Fruit fly (Drosophila melanogaster): Measurements from ENCODE around the gene CG2617.

The CG2617 gene

DNA sequence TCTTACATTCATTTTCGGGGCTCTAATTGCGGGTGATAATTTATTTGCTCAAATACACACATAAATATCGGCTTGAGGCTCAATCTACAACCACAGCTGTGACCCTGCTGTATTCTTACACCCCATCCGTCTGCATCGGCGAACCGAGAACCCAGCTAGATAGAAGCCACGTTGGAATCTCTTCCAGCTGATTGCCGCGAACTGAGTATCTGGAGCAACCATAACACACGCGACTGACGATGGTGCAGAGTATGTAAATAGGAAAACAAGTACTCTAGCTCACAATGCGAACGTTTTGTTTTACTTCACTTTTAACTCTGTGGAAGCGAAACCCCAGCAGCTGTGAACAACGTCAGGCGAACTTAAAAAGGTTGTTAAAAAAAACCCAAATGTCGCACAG is 17.7 kb upstream of the CG2617 start:
- TF ChIP-seq EcR (GFP tag; optimal IDR thresholded peaks at IDR 0.05), result no peak
- TF ChIP-seq usp (GFP tag; optimal IDR thresholded peaks at IDR 0.05), result no peak
- no peak for TF ChIP-seq CG8478 (optimal IDR thresholded peaks at IDR 0.05)
- TF ChIP-seq psq (optimal IDR thresholded peaks at IDR 0.05), result no peak
- TF ChIP-seq pan (optimal IDR thresholded peaks at IDR 0.05), result no peak
- TF ChIP-seq Dll (optimal IDR thresholded peaks at IDR 0.05), result no peak

DNA sequence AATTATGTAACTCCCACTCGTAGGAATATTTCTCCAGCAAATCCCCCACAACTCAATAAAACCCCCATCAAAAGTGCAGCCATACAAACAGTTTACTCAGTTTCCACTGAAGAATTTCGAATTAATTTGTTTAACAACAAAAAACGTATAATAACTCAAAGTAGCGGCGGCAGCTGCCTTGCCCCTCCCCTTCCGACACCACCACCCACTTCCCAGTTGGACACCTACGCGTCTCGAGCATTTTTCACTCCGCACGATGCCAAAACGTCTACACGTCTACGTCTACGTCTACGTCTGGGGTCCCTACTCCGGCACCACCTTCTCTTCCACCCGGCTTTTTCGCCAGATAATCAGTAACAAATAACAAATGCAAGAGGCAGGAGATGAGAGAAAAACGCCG is 11.0 kb upstream of the CG2617 start:
- TF ChIP-seq Dll (optimal IDR thresholded peaks at IDR 0.05), result no peak
- TF ChIP-seq EcR (GFP tag; optimal IDR thresholded peaks at IDR 0.05), result no peak
- no peak for TF ChIP-seq usp (GFP tag; optimal IDR thresholded peaks at IDR 0.05)
- TF ChIP-seq psq (optimal IDR thresholded peaks at IDR 0.05), result no peak
- no peak for TF ChIP-seq pan (optimal IDR thresholded peaks at IDR 0.05)
- TF ChIP-seq CG8478 (optimal IDR thresholded peaks at IDR 0.05), result no peak

DNA sequence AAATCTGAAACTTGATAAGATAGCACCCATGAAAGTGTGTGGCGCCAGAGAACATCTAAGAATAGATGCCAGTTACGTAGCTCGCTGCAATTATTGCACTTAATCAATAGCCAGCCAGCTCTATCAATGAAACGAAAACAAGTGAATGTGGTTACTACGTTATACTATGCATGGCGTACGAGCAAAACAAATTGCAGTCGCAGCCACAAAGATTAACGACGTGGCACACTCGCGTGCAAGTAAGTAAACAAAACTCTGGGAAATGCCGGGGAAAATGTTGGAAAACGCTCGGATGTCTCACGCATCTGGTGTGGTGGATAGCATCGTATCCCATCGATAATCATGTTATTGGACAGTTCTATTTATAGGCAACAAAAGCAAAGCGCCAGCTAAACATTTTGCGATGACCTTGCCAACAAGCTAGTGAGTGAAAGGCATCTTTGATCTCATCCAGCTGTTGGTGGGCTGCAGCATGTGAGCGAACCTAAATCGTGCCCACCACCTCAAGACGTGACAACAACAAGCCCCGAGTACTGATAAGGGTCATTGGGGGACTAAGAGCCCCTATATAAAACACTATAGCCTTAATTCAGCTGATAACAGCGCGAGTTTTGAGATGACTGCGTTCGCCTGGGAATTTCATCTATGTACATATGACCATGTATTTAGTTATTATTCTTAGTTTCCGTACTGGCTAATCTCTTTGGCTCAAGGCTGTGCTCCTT is 8.3 kb upstream of the CG2617 start:
- TF ChIP-seq EcR (GFP tag; optimal IDR thresholded peaks at IDR 0.05) (no peak), psq (optimal IDR thresholded peaks at IDR 0.05) (no peak), usp (GFP tag; optimal IDR thresholded peaks at IDR 0.05) (no peak), pan (optimal IDR thresholded peaks at IDR 0.05) (no peak), CG8478 (optimal IDR thresholded peaks at IDR 0.05) (no peak), Dll (optimal IDR thresholded peaks at IDR 0.05) (no peak)

DNA sequence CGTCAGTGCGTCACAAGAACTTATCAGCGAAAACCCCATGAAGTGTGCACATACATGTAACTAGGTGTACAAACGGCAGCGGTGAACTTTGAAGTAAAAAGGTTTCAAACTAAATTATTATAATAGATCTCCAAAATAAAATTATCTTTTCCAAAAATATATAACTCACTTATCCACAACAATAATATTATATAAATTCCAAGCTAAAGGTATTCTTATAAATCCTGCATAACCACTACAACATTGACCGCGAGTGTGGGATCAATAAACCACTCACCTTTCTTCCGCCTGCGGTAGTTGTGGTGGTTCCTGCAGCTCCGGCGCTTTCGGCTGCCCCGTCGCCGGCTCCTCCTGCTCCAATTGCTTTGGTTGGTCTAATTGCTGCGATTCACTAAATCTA is 7.5 kb upstream of the CG2617 start:
- TF ChIP-seq CG8478 (optimal IDR thresholded peaks at IDR 0.05) (no peak), EcR (GFP tag; optimal IDR thresholded peaks at IDR 0.05) (no peak), usp (GFP tag; optimal IDR thresholded peaks at IDR 0.05) (no peak), pan (optimal IDR thresholded peaks at IDR 0.05) (no peak), Dll (optimal IDR thresholded peaks at IDR 0.05) (no peak), psq (optimal IDR thresholded peaks at IDR 0.05) (no peak)

DNA sequence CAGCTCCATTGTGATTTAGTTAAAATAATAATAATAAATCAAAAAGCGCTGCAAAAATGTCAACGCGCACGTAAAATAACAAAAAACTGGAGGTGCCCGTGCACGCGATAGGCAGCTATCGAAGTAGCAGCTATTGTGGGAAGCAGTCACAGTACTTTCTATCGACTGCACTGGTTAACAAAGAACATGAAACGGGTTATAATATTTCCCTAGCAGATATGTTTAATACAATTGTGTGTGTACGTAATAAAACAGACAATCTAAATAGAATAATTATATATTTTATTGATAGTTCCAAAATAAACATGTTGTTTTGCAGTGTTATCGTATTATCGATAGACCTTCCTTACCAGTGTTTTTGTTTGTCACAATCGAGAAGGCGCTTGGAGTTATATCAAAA is 6.3 kb upstream of the CG2617 start, which contains the start of the genes CG31678 and IKKepsilon:
CG31678 (minus strand) TSS at position 67 of the 400 bp plus-strand sequence.
IKKepsilon (plus strand) TSS at position 171 of the 400 bp plus-strand sequence.
- no peak for TF ChIP-seq CG8478 (optimal IDR thresholded peaks at IDR 0.05)
- TF ChIP-seq psq (optimal IDR thresholded peaks at IDR 0.05), result no peak

DNA sequence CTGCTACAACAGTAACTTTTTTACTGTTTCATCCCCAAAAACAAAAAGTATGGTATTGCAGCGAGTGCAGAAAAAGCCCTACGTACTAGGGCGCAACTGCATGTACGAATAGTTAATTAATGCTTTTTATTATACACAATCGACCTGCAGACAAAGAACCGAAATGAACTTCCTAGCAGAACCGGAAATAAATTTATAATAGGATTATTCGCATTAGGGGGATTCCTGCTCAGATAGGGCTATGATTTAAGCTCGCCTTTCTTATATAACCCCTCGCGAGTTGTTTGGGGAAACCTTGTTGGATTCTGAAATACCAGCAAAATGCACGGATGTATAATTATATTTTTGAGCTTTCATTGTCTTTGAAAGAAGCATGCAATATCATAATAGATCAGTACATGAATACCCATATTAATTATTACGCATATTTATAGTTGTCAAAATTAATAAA is 495 bp upstream of the CG2617 start, which contains the start of gene Cen:
Cen (minus strand) TSS at position 199 of the 451 bp plus-strand sequence.
- TF ChIP-seq usp (GFP tag; optimal IDR thresholded peaks at IDR 0.05) (no peak), CG8478 (optimal IDR thresholded peaks at IDR 0.05) (no peak)

DNA sequence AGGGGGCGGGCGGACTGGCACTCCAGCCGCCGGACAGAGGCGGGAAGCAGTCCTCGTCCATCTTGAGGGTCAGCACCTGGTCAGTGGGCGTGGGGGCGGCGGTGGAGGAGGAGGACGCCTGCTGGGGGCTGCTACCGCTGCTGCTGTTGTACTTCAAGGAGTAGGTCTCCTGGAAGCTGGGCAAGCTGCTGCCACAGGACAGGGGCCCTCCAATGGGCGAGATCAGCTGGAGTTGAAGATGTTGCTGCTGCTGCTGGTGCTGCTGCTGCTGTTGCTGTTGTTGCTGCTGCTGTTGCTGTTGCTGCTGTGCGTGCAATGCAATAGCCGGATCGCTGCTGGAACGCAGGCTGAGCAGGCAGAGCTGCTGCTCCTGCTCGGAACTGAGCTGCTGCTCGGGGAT is 6.6 kb downstream of the CG2617 start:
- TF ChIP-seq EcR (GFP tag; optimal IDR thresholded peaks at IDR 0.05) (no peak), pan (optimal IDR thresholded peaks at IDR 0.05) (no peak), psq (optimal IDR thresholded peaks at IDR 0.05) (no peak), Dll (optimal IDR thresholded peaks at IDR 0.05) (no peak), CG8478 (optimal IDR thresholded peaks at IDR 0.05) (no peak), usp (GFP tag; optimal IDR thresholded peaks at IDR 0.05) (no peak)

DNA sequence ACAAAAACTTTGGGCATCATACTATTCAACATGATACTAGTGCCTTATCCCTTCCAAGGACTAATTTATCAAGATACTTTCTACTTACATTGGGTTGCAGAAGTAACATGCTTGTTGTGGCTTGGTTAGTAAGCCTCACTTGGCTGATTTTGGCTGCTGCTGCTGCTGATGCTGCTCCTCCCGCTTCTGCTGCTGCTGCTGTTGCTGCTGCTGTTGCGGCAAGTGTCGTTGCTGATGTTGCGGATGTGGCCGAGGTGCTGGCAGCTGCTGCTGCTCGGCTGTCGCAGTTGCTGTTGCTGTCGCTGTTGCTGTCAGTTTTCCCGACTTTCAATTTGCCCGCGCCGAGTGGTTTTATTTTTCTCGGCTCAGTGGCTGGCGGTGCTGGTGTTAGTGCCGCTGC is 7.9 kb downstream of the CG2617 start:
- no peak for TF ChIP-seq psq (optimal IDR thresholded peaks at IDR 0.05)

DNA sequence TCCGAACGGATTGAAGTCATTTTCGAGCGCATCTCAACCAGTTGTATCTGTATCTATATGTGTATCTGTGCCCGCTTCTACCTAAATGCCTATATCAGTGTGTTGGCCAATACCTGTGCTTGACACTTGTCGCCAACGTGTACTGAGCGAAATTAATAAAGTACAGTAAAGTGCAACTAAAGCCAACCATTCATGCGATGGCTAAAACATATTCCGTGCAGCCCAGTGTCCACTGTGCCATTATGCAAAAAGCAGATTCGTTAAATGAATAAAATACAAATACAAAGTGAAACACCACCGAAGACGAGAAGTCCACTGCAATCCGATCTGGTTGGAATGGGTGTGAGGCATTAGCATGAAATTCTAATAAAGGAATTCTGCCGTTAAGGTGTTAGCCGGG is 12.9 kb downstream of the CG2617 start:
- TF ChIP-seq EcR (GFP tag; optimal IDR thresholded peaks at IDR 0.05) (no peak), pan (optimal IDR thresholded peaks at IDR 0.05) (no peak)

DNA sequence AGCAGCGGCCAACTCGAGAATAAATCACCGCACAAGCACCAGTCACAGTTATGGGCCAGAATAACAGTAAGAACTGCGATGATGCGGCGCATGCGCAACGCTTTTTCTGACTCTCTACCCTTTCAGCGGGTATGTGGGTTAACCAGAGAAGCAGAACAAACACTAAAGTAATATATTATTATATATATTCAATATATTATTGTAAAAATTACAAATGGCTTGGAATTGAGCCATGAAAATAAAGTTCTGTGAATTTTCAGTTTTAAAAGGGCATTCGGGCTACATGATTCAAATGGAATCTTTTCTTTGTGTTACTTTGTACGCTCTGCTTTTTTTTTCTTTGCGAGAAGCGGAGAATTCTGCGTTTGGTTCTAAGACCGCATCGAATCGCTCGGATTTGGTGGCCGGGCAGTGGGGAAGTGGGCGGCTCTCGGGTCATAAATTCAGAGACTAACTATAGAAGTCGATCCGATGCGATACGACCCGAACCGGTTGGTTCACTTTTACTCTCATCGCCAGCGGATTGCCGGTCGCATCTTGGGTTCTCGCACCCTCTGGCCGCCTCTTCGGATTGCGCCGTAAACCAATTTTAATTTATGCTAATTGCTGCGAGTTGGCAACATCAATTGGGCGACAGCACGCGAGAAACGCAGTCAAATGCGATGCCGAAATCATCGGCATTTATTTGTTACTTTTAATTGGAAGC is 18.5 kb downstream of the CG2617 start:
- TF ChIP-seq CG8478 (optimal IDR thresholded peaks at IDR 0.05) (no peak), psq (optimal IDR thresholded peaks at IDR 0.05) (no peak), Dll (optimal IDR thresholded peaks at IDR 0.05) (no peak)

DNA sequence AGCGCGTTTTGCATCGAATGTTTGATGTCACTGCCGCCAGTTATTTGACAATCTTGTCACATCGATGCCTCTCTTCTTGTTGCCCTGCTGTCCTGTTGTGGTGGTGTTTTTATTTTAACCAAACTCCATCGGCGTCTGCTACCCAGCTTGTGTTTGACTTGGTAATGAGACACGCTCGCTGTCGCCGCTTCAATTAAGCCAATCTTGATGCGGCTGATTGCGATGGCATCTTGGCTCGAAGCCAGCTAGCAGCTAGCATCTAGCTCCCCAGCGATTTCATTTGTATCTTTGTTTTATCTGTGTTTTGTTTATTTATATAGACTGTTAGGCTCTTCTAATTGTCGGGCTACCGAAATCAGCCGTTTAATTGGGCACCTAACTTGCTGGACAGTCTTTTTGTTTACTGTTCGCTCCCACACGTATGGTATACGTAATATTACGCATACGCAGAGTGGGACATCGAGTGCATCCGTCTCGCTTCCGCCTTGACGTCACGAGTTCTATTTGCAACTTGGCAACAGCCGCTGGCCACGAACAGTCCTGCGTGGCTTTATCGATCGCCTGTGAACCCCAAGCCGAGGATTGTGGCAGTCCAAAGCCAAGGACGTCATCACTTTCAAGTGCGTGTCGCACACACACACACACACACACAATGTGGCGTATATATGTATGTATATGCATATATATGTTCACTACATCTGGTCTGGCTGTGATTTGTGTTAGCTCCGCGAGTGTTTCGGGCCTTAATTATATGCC is 22.5 kb downstream of the CG2617 start:
- TF ChIP-seq CG8478 (optimal IDR thresholded peaks at IDR 0.05) (no peak), Dll (optimal IDR thresholded peaks at IDR 0.05) (no peak), EcR (GFP tag; optimal IDR thresholded peaks at IDR 0.05) (no peak), psq (optimal IDR thresholded peaks at IDR 0.05) (no peak), usp (GFP tag; optimal IDR thresholded peaks at IDR 0.05) (no peak)

DNA sequence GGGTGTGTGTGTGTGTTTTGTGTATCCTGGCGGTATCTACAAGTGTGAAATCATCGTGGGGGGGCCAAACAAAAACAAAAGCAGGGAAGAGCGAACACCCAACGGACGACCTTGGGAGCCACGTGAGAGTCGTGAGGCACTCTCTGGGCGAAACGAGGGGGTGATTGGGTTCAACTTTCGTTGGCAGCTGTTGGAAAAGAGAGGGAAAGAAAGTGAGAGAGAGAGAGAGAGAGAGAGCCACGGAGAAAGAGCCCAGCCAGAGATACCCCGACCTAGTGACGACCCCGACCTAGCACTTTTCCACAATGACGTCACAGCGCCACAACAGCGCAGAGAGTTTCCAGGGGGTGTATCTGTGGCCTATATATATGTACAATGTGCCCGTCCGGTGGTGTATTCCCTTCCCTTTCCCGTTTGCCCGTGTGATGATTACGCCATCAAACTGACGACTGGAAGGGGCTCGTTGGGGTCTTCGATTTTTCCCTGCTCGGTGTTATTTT is 23.8 kb downstream of the CG2617 start:
- TF ChIP-seq pan (optimal IDR thresholded peaks at IDR 0.05), result no peak
- TF ChIP-seq usp (GFP tag; optimal IDR thresholded peaks at IDR 0.05), result no peak
- TF ChIP-seq psq (optimal IDR thresholded peaks at IDR 0.05), result no peak
- TF ChIP-seq Dll (optimal IDR thresholded peaks at IDR 0.05), result no peak
- TF ChIP-seq CG8478 (optimal IDR thresholded peaks at IDR 0.05), result no peak
- no peak for TF ChIP-seq EcR (GFP tag; optimal IDR thresholded peaks at IDR 0.05)

All from whole organism.